Worm (Caenorhabditis elegans): Measurements from ENCODE around the gene Y12A6A.1.

DNA sequence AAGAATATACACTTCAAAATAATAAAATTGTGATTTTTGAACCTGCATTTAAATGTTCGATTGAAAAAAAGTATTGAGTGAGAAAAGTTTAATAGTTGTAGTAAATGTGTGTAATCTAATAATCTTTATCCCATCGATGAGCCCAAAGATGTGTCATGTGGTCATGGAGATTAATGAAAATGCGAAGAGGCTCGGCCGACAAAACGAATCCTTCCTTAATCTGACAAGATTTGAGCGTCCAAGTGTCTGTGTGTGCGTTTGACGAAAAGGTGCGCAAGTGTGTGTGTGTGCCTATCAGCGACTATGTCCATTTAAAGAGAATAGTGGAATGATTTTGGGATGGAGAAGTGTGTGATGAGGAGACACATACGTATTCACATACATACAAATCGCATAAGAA, 47.5 kb downstream of the Y12A6A.1 start:
- TF ChIP-seq C08G9.2 (tag; optimal IDR thresholded peaks at IDR 0.05) (no peak), pqm-1 (tag; optimal IDR thresholded peaks at IDR 0.05) (no peak)
